Worm (Caenorhabditis elegans) whole organism, late embryonic: Measurements from ENCODE around the gene nhr-127.

Experiments used
- C08G9.2 ChIP-seq: sonication (generic microtip); optimal IDR thresholded peaks from 2 replicates; lab custom pipeline; 2016; ENCODE audit warnings: mild to moderate bottlenecking, missing genetic modification characterization, moderate library complexity, missing compliant biosample characterization
- F13H6.1 ChIP-seq: sonication (generic microtip); optimal IDR thresholded peaks from 2 replicates; lab custom pipeline; 2016; ENCODE audit warnings: missing genetic modification characterization, missing compliant biosample characterization
- Y22D7AL.16 ChIP-seq: sonication (generic microtip); optimal IDR thresholded peaks from 2 replicates; lab custom pipeline; 2016; ENCODE audit warnings: missing genetic modification characterization, missing compliant biosample characterization
- ama-1 ChIP-seq: fragments of 150-350 bp; optimal IDR thresholded peaks from 2 replicates; lab custom pipeline; 2014
- ceh-18 ChIP-seq: sonication (generic microtip); optimal IDR thresholded peaks from 2 replicates; lab custom pipeline; 2016; ENCODE audit warnings: missing genetic modification characterization, missing compliant biosample characterization
- ceh-24 ChIP-seq: sonication (generic microtip); optimal IDR thresholded peaks from 2 replicates; lab custom pipeline; 2016; ENCODE audit warnings: mild to moderate bottlenecking, missing genetic modification characterization, missing compliant biosample characterization
- ceh-30 ChIP-seq: fragments of 150-350 bp; optimal IDR thresholded peaks from 2 replicates; lab custom pipeline; 2014; ENCODE audit warnings: missing biosample characterization, missing genetic modification characterization
- ceh-31 ChIP-seq: sonication (generic microtip); optimal IDR thresholded peaks from 2 replicates; lab custom pipeline; 2016; ENCODE audit warnings: missing genetic modification characterization, missing compliant biosample characterization
- ceh-48 ChIP-seq: sonication (generic microtip); optimal IDR thresholded peaks from 2 replicates; lab custom pipeline; 2016; ENCODE audit warnings: missing genetic modification characterization, inconsistent platforms, missing compliant biosample characterization
- ceh-9 ChIP-seq: sonication (generic microtip); optimal IDR thresholded peaks from 2 replicates; lab custom pipeline; 2016; ENCODE audit warnings: mild to moderate bottlenecking, missing genetic modification characterization, inconsistent platforms, missing compliant biosample characterization
- dmd-4 ChIP-seq: sonication (generic microtip); optimal IDR thresholded peaks from 2 replicates; lab custom pipeline; 2016; ENCODE audit warnings: borderline replicate concordance, missing genetic modification characterization, missing compliant biosample characterization
- dve-1 ChIP-seq: sonication (generic microtip); optimal IDR thresholded peaks from 2 replicates; lab custom pipeline; 2017; ENCODE audit warnings: antibody characterized with exemption, mild to moderate bottlenecking, missing genetic modification characterization, missing compliant biosample characterization
- ets-4 ChIP-seq: sonication (generic microtip); optimal IDR thresholded peaks from 2 replicates; lab custom pipeline; 2016; ENCODE audit warnings: missing genetic modification characterization, missing compliant biosample characterization
- eyg-1 ChIP-seq: sonication (generic microtip); optimal IDR thresholded peaks from 2 replicates; lab custom pipeline; 2016; ENCODE audit warnings: missing genotype, missing genetic modification characterization, missing compliant biosample characterization
- fkh-10 ChIP-seq: fragments of 150-350 bp; optimal IDR thresholded peaks from 2 replicates; lab custom pipeline; 2014; ENCODE audit warnings: missing biosample characterization, missing genetic modification reagents, missing genetic modification characterization
- fkh-6 ChIP-seq: sonication (generic microtip); optimal IDR thresholded peaks from 2 replicates; lab custom pipeline; 2016; ENCODE audit warnings: missing genetic modification characterization, missing compliant biosample characterization
- hlh-13 ChIP-seq: fragments of 200-800 bp; sonication (Bioruptor generic); optimal IDR thresholded peaks from 2 replicates; lab custom pipeline; 2018; ENCODE audit warnings: mild to moderate bottlenecking, missing genetic modification characterization, missing compliant biosample characterization
- hlh-30 ChIP-seq: sonication (generic microtip); optimal IDR thresholded peaks from 2 replicates; lab custom pipeline; 2017; ENCODE audit warnings: antibody characterized with exemption, missing genetic modification characterization, missing compliant biosample characterization; ENCODE audit not compliant: insufficient read depth
- mec-3 ChIP-seq: sonication (generic microtip); optimal IDR thresholded peaks from 2 replicates; lab custom pipeline; 2016; ENCODE audit warnings: borderline replicate concordance, missing genetic modification characterization, missing compliant biosample characterization
- nhr-232 ChIP-seq: sonication (generic microtip); optimal IDR thresholded peaks from 2 replicates; lab custom pipeline; 2016; ENCODE audit warnings: missing genetic modification characterization, missing compliant biosample characterization
- odd-2 ChIP-seq: sonication (generic microtip); optimal IDR thresholded peaks from 2 replicates; lab custom pipeline; 2017; ENCODE audit warnings: antibody characterized with exemption, mild to moderate bottlenecking, missing genetic modification characterization, missing compliant biosample characterization
- pag-3 ChIP-seq: sonication (generic microtip); optimal IDR thresholded peaks from 2 replicates; lab custom pipeline; 2016; ENCODE audit warnings: missing compliant biosample characterization, missing genetic modification characterization, borderline replicate concordance
- pax-1 ChIP-seq: fragments of 150-350 bp; optimal IDR thresholded peaks from 2 replicates; lab custom pipeline; 2014; ENCODE audit warnings: missing biosample characterization, missing genetic modification characterization
- pqm-1 ChIP-seq: sonication (generic microtip); optimal IDR thresholded peaks from 2 replicates; lab custom pipeline; 2016; ENCODE audit warnings: missing genetic modification characterization, missing compliant biosample characterization
- ref-2 ChIP-seq: sonication (generic microtip); optimal IDR thresholded peaks from 2 replicates; lab custom pipeline; 2016; ENCODE audit warnings: missing genetic modification characterization, missing compliant biosample characterization
- rnt-1 ChIP-seq: sonication (generic microtip); optimal IDR thresholded peaks from 2 replicates; lab custom pipeline; 2016; ENCODE audit warnings: missing genetic modification characterization, missing compliant biosample characterization
- sdc-2 ChIP-seq: sonication (generic microtip); optimal IDR thresholded peaks from 2 replicates; lab custom pipeline; 2016; ENCODE audit warnings: missing genotype, missing genetic modification characterization, missing compliant biosample characterization
- sox-4 ChIP-seq: sonication (generic microtip); optimal IDR thresholded peaks from 2 replicates; lab custom pipeline; 2017; ENCODE audit warnings: mild to moderate bottlenecking, missing genetic modification characterization, inconsistent platforms, missing compliant biosample characterization
- syd-9 ChIP-seq: sonication (generic microtip); optimal IDR thresholded peaks from 2 replicates; lab custom pipeline; 2016; ENCODE audit warnings: mild to moderate bottlenecking, missing genetic modification characterization, moderate library complexity, missing compliant biosample characterization
- ttx-3 ChIP-seq: sonication (generic microtip); optimal IDR thresholded peaks from 2 replicates; lab custom pipeline; 2016; ENCODE audit warnings: missing genetic modification reagents, missing genetic modification characterization, missing compliant biosample characterization
- unc-3 ChIP-seq, 2 experiments: fragments of 200-800 bp in 1 of 2; sonication (Bioruptor generic) in 1 of 2; sonication (generic microtip) in 1 of 2; conservative IDR thresholded peaks in 1 of 2; optimal IDR thresholded peaks in 1 of 2; 2 replicates each; pipeline versions ENCODE4 v1.3.6 to Lab custom; 2016 to 2022; ENCODE audit warnings: missing compliant biosample characterization in 2 of 2, missing genetic modification characterization in 2 of 2, missing genetic modification reagents in 1 of 2
- unc-42 ChIP-seq: sonication (generic microtip); optimal IDR thresholded peaks from 2 replicates; lab custom pipeline; 2016; ENCODE audit warnings: missing genotype, missing genetic modification characterization, missing compliant biosample characterization
- unc-86 ChIP-seq: sonication (generic microtip); optimal IDR thresholded peaks from 2 replicates; lab custom pipeline; 2016; ENCODE audit warnings: missing genetic modification characterization, missing compliant biosample characterization
- ztf-16 ChIP-seq: sonication (generic microtip); optimal IDR thresholded peaks from 2 replicates; lab custom pipeline; 2017; ENCODE audit warnings: missing genetic modification characterization, missing compliant biosample characterization

The nhr-127 gene

DNA sequence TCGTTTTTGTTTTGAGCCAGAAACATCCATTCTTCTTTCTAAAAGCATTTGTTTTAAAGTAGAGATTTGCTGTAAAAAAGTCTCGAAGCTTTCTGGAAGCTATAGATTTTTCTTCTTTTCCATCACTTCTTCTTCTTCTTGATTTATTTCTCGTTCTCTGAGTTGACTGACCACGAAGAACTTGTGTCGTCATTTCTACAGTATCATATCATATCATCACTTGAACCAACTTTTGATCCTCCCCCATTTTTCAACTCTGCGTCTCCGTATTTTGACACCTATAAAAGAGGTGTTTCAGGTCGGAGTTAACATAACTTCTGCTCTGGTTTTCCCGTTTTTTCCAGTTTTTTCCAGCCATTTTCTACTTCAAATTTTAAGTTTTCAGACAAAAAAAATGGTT lies 45.3 kb upstream of the nhr-127 start, which contains the start of gene F11A5.9:
Gene F11A5.9, plus strand, starts transcription at position 386 of the 400 bp plus-strand sequence.
- TF ChIP-seq ceh-18 (tag; lab: Kevin White, UChicago), result no peak
- TF ChIP-seq dmd-4 (tag; lab: Kevin White, UChicago), result no peak
- no peak for TF ChIP-seq ceh-31 (tag; lab: Kevin White, UChicago)
- TF ChIP-seq fkh-6 (tag; lab: Kevin White, UChicago), result no peak
- TF ChIP-seq fkh-10 (GFP tag; lab: Kevin White, UChicago), result no peak
- TF ChIP-seq ceh-9 (tag; lab: Kevin White, UChicago), result no peak
- no peak for TF ChIP-seq odd-2
- TF ChIP-seq F13H6.1 (tag; lab: Kevin White, UChicago), result no peak
- TF ChIP-seq ets-4 (tag; lab: Kevin White, UChicago), result no peak

DNA sequence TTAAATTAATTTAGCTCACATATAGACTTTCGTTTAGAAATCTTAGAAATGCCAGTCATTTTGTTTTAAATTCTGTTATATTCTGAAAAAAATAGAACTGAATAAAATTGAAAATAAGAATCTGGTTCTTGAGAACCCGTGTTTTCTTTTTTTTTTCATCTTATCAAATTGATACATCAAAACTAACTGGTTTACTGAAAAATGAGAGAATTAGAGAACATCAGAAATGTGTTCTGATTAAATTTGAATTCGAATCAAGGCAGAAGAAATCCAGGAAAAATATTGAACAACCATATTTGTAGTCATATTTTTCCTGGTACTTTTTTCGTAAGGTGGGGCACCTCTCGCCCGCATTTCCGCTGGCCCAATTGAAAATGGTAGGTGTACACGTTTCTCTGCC lies 41.3 kb upstream of the nhr-127 start, which contains the start of gene F11A5.15:
Gene F11A5.15, minus strand, starts transcription at position 101 of the 400 bp plus-strand sequence.
- TF ChIP-seq ceh-9 (tag; lab: Kevin White, UChicago), result no peak
- no peak for TF ChIP-seq unc-42
- no peak for TF ChIP-seq pax-1 (tag; lab: Kevin White, UChicago)
- TF ChIP-seq ama-1 (lab: Kevin White, UChicago), result no peak
- TF ChIP-seq eyg-1 (tag; lab: Kevin White, UChicago), result no peak
- no peak for TF ChIP-seq ceh-18 (tag; lab: Kevin White, UChicago)
- no peak for TF ChIP-seq ceh-48 (tag; lab: Kevin White, UChicago)
- no peak for TF ChIP-seq ceh-24 (tag; lab: Kevin White, UChicago)
- no peak for TF ChIP-seq C08G9.2 (tag; lab: Kevin White, UChicago)
- TF ChIP-seq odd-2, result no peak
- TF ChIP-seq ceh-30 (tag; lab: Kevin White, UChicago), result no peak
- TF ChIP-seq ttx-3 (tag; lab: Kevin White, UChicago), result no peak
- TF ChIP-seq, all 69 proteins: peak for 0

DNA sequence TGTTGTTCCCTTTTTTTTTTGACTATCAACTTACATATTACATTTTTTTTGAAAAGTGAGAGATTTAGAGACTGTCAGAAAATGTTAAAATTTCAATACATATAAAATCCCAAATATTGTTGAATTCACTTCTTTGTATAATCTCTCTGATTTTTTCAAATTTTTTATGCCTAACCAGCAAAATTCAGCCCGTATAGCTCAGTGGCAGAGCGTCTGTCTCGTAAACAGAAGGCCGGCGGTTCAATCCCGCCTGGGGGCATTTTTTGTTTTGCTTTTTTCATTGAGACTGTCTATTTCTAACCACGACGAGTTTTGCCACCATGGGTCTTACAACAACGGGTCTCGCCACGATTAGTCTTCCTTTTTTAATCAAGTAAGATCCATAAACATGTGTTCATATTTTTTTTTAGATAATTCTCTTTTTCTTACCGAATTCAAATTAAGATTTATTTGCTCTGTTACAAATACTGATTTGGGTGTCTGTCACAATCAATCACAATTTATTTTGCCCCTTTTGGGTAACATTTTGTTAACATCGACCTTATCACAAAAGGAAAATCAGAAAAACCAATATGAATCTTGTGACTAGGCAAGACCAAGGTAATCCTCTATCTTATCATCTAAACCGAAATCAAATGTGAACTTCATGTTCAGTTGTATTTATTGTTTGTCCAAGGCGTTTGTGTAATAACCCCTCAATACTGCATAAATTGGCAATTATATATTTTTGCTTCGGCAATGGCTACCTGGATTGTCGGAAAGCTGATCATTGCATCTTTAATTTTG lies 40.6 kb upstream of the nhr-127 start, which contains the start of gene glc-1:
Gene glc-1, plus strand, starts transcription at position 663 of the 786 bp plus-strand sequence.
- TF ChIP-seq mec-3 (tag; lab: Kevin White, UChicago) (no peak), ref-2 (tag; lab: Kevin White, UChicago) (no peak), pag-3 (tag; lab: Kevin White, UChicago) (no peak), ztf-16 (tag; lab: Kevin White, UChicago) (no peak)

DNA sequence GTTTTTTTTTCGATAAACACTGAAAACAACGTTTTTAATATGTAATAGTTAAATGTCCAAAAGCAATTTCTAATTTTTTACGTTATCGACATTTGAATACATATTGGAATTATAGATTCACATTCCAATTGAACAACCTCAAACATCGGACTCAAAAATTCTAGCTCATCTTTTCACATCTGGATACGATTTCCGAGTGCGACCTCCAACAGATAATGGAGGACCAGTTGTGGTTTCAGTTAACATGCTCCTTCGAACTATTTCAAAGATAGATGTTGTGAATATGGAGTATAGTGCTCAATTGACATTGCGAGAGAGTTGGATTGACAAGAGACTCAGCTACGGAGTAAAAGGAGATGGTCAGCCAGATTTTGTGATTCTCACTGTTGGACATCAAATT lies 39.8 kb upstream of the nhr-127 start:
- TF ChIP-seq fkh-10 (GFP tag; lab: Kevin White, UChicago) (no peak), unc-3 (GFP tag; conservative IDR thresholded peaks at IDR 0.05; lab: Robert Waterston, UW) (no peak), unc-3 (tag; optimal IDR thresholded peaks at IDR 0.05; lab: Kevin White, UChicago) (no peak), pax-1 (tag; lab: Kevin White, UChicago) (no peak), pqm-1 (no peak), nhr-232 (tag; lab: Kevin White, UChicago) (no peak), Y22D7AL.16 (no peak), hlh-30 (no peak), syd-9 (tag; lab: Kevin White, UChicago) (no peak), rnt-1 (tag; lab: Kevin White, UChicago) (no peak), sox-4 (no peak), ceh-24 (tag; lab: Kevin White, UChicago) (no peak), sdc-2 (tag; lab: Kevin White, UChicago) (no peak), C08G9.2 (tag; lab: Kevin White, UChicago) (no peak), ztf-16 (tag; lab: Kevin White, UChicago) (no peak), hlh-13 (GFP tag; lab: Kevin White, UChicago) (no peak), unc-86 (tag; lab: Kevin White, UChicago) (no peak), pag-3 (tag; lab: Kevin White, UChicago) (no peak), dve-1 (no peak)
